Worm (Caenorhabditis elegans): Measurements from ENCODE around the gene ncx-7.

ce11 chrIII:9741985-9742384 is 21.9 kb upstream of the ncx-7 start:
- TF ChIP-seq nfya-1 (tag; optimal IDR thresholded peaks at IDR 0.05) (peak; percentile 0), unc-55 (GFP tag; optimal IDR thresholded peaks at IDR 0.05) (peak; percentile 57)
